Fruit fly (Drosophila melanogaster) whole organism, adult: ENCODE measurements around the gene Wdr82.

ENCODE experiments used
- CG11617 ChIP-seq: fragments of 200-800 bp; sonication (Bioruptor generic); optimal IDR thresholded peaks from 2 replicates; lab custom pipeline; 2017; ENCODE audit warnings: mild to moderate bottlenecking, missing biosample characterization, missing genetic modification reagents, missing genetic modification characterization
- CG12768 ChIP-seq: fragments of 200-800 bp; sonication (Bioruptor generic); optimal IDR thresholded peaks from 2 replicates; lab custom pipeline; 2017; ENCODE audit warnings: missing biosample characterization, missing genetic modification characterization, mild to moderate bottlenecking, moderate library complexity, missing genetic modification reagents
- CG14711 ChIP-seq: fragments of 200-800 bp; sonication (Bioruptor generic); optimal IDR thresholded peaks from 2 replicates; lab custom pipeline; 2018; ENCODE audit warnings: missing biosample characterization, mild to moderate bottlenecking, missing genetic modification characterization, moderate library complexity
- CG1620 ChIP-seq: fragments of 200-800 bp; sonication (Bioruptor generic); optimal IDR thresholded peaks from 2 replicates; lab custom pipeline; 2016; ENCODE audit warnings: missing biosample characterization, missing genetic modification characterization
- CG33017 ChIP-seq: fragments of 200-800 bp; sonication (Bioruptor generic); optimal IDR thresholded peaks from 2 replicates; lab custom pipeline; 2018; ENCODE audit warnings: missing biosample characterization, mild to moderate bottlenecking, missing genetic modification characterization, moderate library complexity
- CG5204 ChIP-seq: fragments of 200-800 bp; sonication (Bioruptor generic); optimal IDR thresholded peaks from 2 replicates; lab custom pipeline; 2016; ENCODE audit warnings: missing biosample characterization, missing genetic modification characterization
- CG7045 ChIP-seq: fragments of 200-800 bp; sonication (Bioruptor generic); optimal IDR thresholded peaks from 2 replicates; lab custom pipeline; 2017; ENCODE audit warnings: missing biosample characterization, mild to moderate bottlenecking, missing genetic modification characterization
- CG7101 ChIP-seq: fragments of 200-800 bp; sonication (Bioruptor generic); optimal IDR thresholded peaks from 2 replicates; lab custom pipeline; 2018; ENCODE audit warnings: missing biosample characterization, mild to moderate bottlenecking, missing genetic modification characterization, moderate library complexity
- Clk ChIP-seq: fragments of 200-800 bp; sonication (Bioruptor generic); optimal IDR thresholded peaks from 2 replicates; lab custom pipeline; 2017; ENCODE audit warnings: missing biosample characterization, missing genetic modification characterization
- Crg-1 ChIP-seq: fragments of 200-800 bp; sonication (Bioruptor generic); optimal IDR thresholded peaks from 2 replicates; lab custom pipeline; 2016; ENCODE audit warnings: missing biosample characterization, missing genetic modification characterization
- Hr96 ChIP-seq: fragments of 200-800 bp; sonication (Bioruptor generic); optimal IDR thresholded peaks from 2 replicates; lab custom pipeline; 2016; ENCODE audit warnings: missing biosample characterization, missing genetic modification characterization
- Mnt ChIP-seq: fragments of 200-800 bp; sonication (Bioruptor generic); optimal IDR thresholded peaks from 2 replicates; lab custom pipeline; 2016; ENCODE audit warnings: missing biosample characterization, mild to moderate bottlenecking, missing genetic modification characterization
- bab1 ChIP-seq: fragments of 200-800 bp; sonication (Bioruptor generic); optimal IDR thresholded peaks from 3 replicates; lab custom pipeline; 2019; ENCODE audit warnings: missing biosample characterization, mild to moderate bottlenecking, missing genetic modification characterization, moderate library complexity
- cic ChIP-seq: fragments of 200-800 bp; sonication (Bioruptor generic); optimal IDR thresholded peaks from 2 replicates; lab custom pipeline; 2017; ENCODE audit warnings: missing biosample characterization, mild to moderate bottlenecking, missing genetic modification characterization, moderate library complexity
- cnc ChIP-seq, 2 experiments: fragments of >200 bp; optimal IDR thresholded peaks; 2 replicates each; lab custom pipeline; 2017
- kay ChIP-seq: fragments of 200-800 bp; sonication (Bioruptor generic); peaks from one replicate; lab custom pipeline; 2016; ENCODE audit warnings: missing biosample characterization, missing genetic modification characterization, borderline replicate concordance
- ovo ChIP-seq: fragments of 200-800 bp; sonication (Bioruptor generic); optimal IDR thresholded peaks from 2 replicates; lab custom pipeline; 2016; ENCODE audit warnings: missing biosample characterization, missing genetic modification characterization
- pad ChIP-seq: fragments of 200-800 bp; sonication (Bioruptor generic); optimal IDR thresholded peaks from 3 replicates; lab custom pipeline; 2017; ENCODE audit warnings: missing biosample characterization, missing genetic modification characterization, mild to moderate bottlenecking, moderate library complexity, missing genetic modification reagents
- tj ChIP-seq: fragments of 200-800 bp; sonication (Bioruptor generic); optimal IDR thresholded peaks from 3 replicates; lab custom pipeline; 2017; ENCODE audit warnings: missing biosample characterization, mild to moderate bottlenecking, missing genetic modification characterization, moderate library complexity
- toe ChIP-seq: fragments of 200-800 bp; sonication (Bioruptor generic); optimal IDR thresholded peaks from 2 replicates; lab custom pipeline; 2016; ENCODE audit warnings: missing biosample characterization, missing genetic modification characterization

Wdr82 gene

DNA sequence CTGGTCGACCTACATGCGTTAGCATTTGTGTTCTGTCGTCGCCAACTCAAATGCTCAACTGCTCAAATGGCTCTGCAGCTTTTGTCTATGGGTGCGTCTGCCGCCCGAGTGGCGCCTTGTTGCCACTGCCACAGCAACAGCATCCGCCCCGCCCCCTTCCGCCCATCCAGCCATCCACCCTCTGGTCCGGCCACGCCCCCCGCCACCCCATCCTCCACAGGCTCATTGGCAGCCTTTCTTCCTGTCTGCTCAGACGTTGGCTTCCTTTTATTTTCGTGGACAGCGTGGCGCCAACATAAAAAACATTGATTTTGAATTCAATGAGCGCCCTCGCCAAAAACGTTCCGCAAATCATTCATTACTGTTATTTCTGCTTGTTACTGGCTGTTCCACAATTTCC is 40.6 kb upstream of the Wdr82 start:
- TF ChIP-seq Clk (GFP tag; lab: Kevin White, UChicago) (no peak), CG11617 (GFP tag; lab: Kevin White, UChicago) (no peak), CG33017 (tag; lab: Kevin White, UChicago) (no peak), cic (GFP tag; lab: Kevin White, UChicago) (no peak), cnc (optimal IDR thresholded peaks at IDR 0.05; lab: Kevin White, UChicago) (no peak), CG7101 (tag; lab: Kevin White, UChicago) (no peak), CG1620 (GFP tag; lab: Kevin White, UChicago) (no peak), CG5204 (no peak), kay (no peak), CG14711 (tag; lab: Kevin White, UChicago) (no peak), CG12768 (GFP tag; lab: Kevin White, UChicago) (no peak), toe (no peak), Hr96 (GFP tag; lab: Kevin White, UChicago) (no peak), Mnt (GFP tag; lab: Kevin White, UChicago) (no peak), CG7045 (GFP tag; lab: Kevin White, UChicago) (no peak), tj (no peak), ovo (no peak), bab1 (GFP tag; lab: Kevin White, UChicago) (no peak)

DNA sequence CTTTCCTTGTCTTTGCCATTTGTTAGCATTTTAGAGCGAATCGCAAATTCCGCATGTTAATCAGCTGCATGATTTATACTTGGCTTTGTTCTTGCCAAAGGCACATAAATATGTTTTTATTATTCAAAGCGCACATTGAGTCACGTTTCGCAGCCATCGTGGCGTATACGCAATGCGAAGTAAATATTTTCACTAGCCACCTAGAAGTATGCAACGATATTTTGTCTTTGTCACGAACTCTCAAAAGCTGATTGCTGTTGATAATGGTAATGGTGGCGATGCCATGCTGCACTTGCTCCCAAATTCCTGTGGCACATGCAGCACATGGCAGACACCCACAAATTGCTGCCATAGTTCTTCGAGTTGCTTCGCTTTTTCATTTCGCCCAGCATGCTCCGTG is 39.6 kb upstream of the Wdr82 start:
- TF ChIP-seq bab1 (GFP tag; lab: Kevin White, UChicago) (peak; percentile 20), Mnt (GFP tag; lab: Kevin White, UChicago) (no peak)

DNA sequence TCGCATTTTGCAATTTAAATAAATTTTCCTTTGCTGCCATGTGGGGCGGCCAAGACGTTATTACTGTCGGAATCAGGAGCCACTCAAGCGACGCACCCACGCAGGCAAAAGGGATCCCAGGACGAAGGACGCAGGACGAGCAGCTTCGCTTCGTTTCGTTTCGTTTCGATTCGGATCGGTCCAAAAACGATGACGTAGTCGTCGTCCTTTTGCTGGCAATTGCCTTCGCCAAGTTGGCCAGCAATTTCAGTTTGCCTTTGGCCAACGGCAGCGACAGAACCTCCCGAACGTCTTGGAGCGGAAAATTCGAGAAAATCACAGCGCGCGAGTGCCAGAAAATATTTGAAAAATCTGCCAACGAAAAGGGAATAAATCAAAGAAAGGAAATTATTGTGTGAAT is 36.2 kb upstream of the Wdr82 start, which contains the start of gene witty:
Gene witty, plus strand, starts transcription at position 249 of the 400 bp plus-strand sequence.
- TF ChIP-seq tj (no peak), cic (GFP tag; lab: Kevin White, UChicago) (no peak), CG12768 (GFP tag; lab: Kevin White, UChicago) (no peak), kay (no peak), Clk (GFP tag; lab: Kevin White, UChicago) (no peak), ovo (no peak), Hr96 (GFP tag; lab: Kevin White, UChicago) (no peak), CG5204 (no peak), CG7101 (tag; lab: Kevin White, UChicago) (no peak), Mnt (GFP tag; lab: Kevin White, UChicago) (no peak), CG7045 (GFP tag; lab: Kevin White, UChicago) (no peak), CG33017 (tag; lab: Kevin White, UChicago) (no peak), cnc (optimal IDR thresholded peaks at IDR 0.05; lab: Kevin White, UChicago) (no peak), pad (GFP tag; lab: Kevin White, UChicago) (no peak), CG11617 (GFP tag; lab: Kevin White, UChicago) (no peak)

DNA sequence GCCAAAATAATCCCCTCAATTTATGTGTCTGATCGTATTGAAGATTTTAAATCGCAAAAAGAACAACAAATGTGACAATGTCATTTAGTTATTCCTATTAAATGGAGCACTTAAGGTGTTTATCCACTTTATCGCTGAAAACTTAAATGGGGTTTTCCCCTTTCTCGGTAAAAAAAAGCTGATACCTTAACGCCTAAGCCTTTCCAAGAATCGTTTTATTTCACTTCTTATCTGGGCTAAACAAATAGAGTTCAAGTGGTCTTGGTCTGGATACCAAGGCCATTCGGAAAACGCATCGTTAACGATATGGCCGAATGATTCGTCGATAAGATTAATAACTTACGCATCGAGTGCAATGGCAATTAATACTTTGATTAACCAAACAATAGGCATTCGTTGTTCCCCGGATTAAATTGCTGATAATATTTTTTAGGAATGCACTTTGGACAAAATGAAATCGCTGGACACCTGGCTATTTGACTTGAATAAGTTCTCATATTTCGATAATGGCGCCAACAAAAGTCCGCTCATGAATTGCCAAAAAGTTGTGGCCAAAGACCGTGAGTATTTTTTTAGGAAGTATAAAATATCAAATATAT is 34.4 kb upstream of the Wdr82 start:
- no peak for TF ChIP-seq Crg-1 (GFP tag; lab: Kevin White, UChicago)
- TF ChIP-seq kay: no peak
- no peak for TF ChIP-seq pad (GFP tag; lab: Kevin White, UChicago)
- no peak for TF ChIP-seq CG7101 (tag; lab: Kevin White, UChicago)
- TF ChIP-seq CG14711 (tag; lab: Kevin White, UChicago): no peak
- no peak for TF ChIP-seq cnc (optimal IDR thresholded peaks at IDR 0.05; lab: Kevin White, UChicago)
- no peak for TF ChIP-seq CG33017 (tag; lab: Kevin White, UChicago)
- TF ChIP-seq Hr96 (GFP tag; lab: Kevin White, UChicago): no peak
- no peak for TF ChIP-seq Clk (GFP tag; lab: Kevin White, UChicago)
- TF ChIP-seq CG11617 (GFP tag; lab: Kevin White, UChicago): no peak
- no peak for TF ChIP-seq CG1620 (GFP tag; lab: Kevin White, UChicago)
- TF ChIP-seq CG5204: no peak
- TF ChIP-seq tj: no peak
- no peak for TF ChIP-seq ovo
- no peak for TF ChIP-seq CG12768 (GFP tag; lab: Kevin White, UChicago)
- no peak for TF ChIP-seq bab1 (GFP tag; lab: Kevin White, UChicago)
- TF ChIP-seq CG7045 (GFP tag; lab: Kevin White, UChicago): no peak

DNA sequence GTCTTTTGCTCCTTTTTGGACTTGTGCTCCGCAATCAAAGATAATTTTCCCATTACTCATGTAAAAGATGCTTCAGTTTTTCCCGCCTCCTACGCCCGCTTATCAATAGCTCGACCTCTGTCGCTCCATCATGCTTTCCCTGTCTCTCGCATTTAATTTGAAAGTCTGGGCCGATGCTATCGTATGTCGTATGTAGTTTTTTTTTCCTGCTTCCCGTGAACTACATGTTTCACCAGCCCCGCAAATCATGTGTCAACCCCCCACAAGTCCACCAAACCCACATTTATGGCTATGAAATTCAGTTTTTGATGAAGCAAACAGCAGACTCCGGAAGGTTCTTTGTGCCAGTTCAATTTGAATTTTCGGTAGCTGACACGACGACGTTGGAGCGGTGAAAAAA is 31.9 kb upstream of the Wdr82 start, which contains the start of gene CG14273:
Gene CG14273, plus strand, starts transcription at position 301 of the 400 bp plus-strand sequence.
- TF ChIP-seq CG12768 (GFP tag; lab: Kevin White, UChicago): no peak
- no peak for TF ChIP-seq CG1620 (GFP tag; lab: Kevin White, UChicago)
- no peak for TF ChIP-seq bab1 (GFP tag; lab: Kevin White, UChicago)

DNA sequence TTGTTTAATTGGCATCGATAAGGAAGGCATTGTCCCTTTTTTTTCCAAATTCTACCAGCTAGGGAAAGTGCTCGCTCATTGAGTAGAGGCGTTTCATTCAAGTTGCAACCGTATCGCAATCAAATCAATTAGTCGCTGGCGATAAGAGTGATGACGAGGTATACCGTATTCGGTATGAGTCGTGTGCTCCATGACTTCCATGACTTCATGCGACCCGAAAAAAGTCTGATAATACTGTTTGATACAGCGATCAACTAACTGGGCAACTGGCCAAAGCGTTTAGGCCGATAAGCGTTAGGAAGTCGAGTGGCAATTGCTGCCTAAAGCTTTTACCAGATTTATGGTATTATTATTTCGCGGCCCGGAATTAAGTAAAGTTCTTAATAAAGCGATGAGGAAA is 29.7 kb upstream of the Wdr82 start:
- TF ChIP-seq Crg-1 (GFP tag; lab: Kevin White, UChicago) (no peak), cic (GFP tag; lab: Kevin White, UChicago) (peak; percentile 71), Mnt (GFP tag; lab: Kevin White, UChicago) (no peak), Hr96 (GFP tag; lab: Kevin White, UChicago) (no peak), CG5204 (no peak)

DNA sequence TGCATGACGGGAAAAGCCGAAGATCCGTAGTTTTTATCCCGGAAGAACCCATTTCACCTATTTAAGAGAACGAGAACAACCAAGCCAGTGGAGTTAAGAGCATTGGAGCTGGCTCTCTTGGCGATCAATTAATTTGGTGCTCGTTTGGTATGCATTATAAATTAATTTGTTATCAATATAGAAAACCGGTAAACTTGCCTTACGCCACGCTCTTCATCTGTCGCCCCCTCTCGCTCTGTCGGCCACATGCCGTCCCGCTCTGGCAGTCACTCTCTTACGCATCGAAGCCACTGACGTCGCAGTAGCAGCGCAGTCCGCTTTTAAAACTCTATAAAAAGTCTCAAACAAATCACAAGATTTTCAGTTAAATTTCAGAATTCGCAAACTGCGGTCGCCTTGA is 28.0 kb upstream of the Wdr82 start, which contains the start of gene CG7778:
Gene CG7778, plus strand, starts transcription at position 361 of the 400 bp plus-strand sequence.
- TF ChIP-seq Mnt (GFP tag; lab: Kevin White, UChicago): no peak
- no peak for TF ChIP-seq Crg-1 (GFP tag; lab: Kevin White, UChicago)
- TF ChIP-seq Clk (GFP tag; lab: Kevin White, UChicago): no peak
- TF ChIP-seq CG5204: no peak
- TF ChIP-seq ovo: no peak
- no peak for TF ChIP-seq CG1620 (GFP tag; lab: Kevin White, UChicago)
- no peak for TF ChIP-seq CG14711 (tag; lab: Kevin White, UChicago)
- TF ChIP-seq cnc (optimal IDR thresholded peaks at IDR 0.05; lab: Kevin White, UChicago): no peak
- TF ChIP-seq CG11617 (GFP tag; lab: Kevin White, UChicago): no peak
- no peak for TF ChIP-seq CG7101 (tag; lab: Kevin White, UChicago)
- no peak for TF ChIP-seq toe
- no peak for TF ChIP-seq tj
- TF ChIP-seq Hr96 (GFP tag; lab: Kevin White, UChicago): no peak
- no peak for TF ChIP-seq CG7045 (GFP tag; lab: Kevin White, UChicago)
- TF ChIP-seq bab1 (GFP tag; lab: Kevin White, UChicago): no peak
- TF ChIP-seq kay: no peak
- no peak for TF ChIP-seq CG12768 (GFP tag; lab: Kevin White, UChicago)
- TF ChIP-seq CG33017 (tag; lab: Kevin White, UChicago): no peak
- no peak for TF ChIP-seq cic (GFP tag; lab: Kevin White, UChicago)
